Worm (Caenorhabditis elegans): ENCODE results near the gene Y46H3A.4.
"Not testable (repeated sequence)": the region's sequence is repeated elsewhere in the genome, so short reads cannot be mapped to it uniquely, and the experiment has no call there.

DNA sequence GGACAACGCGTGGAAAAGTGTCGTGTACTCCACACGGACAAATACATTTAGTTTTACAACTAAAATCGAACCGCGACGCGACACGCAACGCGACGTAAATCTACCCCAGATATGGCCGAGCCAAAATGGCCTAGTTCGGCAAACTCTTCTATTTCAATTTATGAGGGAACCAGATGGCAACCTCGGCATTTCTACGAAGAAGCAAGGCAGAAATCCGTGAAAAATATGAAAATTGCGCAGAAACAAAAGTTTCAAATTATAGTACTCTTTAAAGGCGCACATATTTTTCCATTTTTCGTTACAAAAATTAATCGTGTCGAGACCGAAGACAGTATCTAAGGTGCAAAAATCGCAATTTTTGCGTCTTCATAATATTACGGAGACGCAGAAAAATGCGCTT, 3.8 kb upstream of the Y46H3A.4 start, which contains the start of gene Y46H3A.5:
- TF ChIP-seq lsy-2 (tag; optimal IDR thresholded peaks at IDR 0.05); nhr-11 (tag; optimal IDR thresholded peaks at IDR 0.05); vab-7 (GFP tag; IDR thresholded peaks at IDR 0.05); pha-4 (GFP tag; IDR thresholded peaks at IDR 0.05); pha-4 (tag; optimal IDR thresholded peaks at IDR 0.05); fkh-10 (GFP tag; optimal IDR thresholded peaks at IDR 0.05); ceh-82 (tag; optimal IDR thresholded peaks at IDR 0.05): not testable (repeated sequence)
